Worm (Caenorhabditis elegans) whole organism, late embryonic: ENCODE measurements around the gene hpo-9.

Experiments used
- C08G9.2 ChIP-seq: sonication (generic microtip); optimal IDR thresholded peaks from 2 replicates; lab custom pipeline; 2016; ENCODE audit warnings: mild to moderate bottlenecking, missing genetic modification characterization, moderate library complexity, missing compliant biosample characterization
- ceh-48 ChIP-seq: sonication (generic microtip); optimal IDR thresholded peaks from 2 replicates; lab custom pipeline; 2016; ENCODE audit warnings: missing genetic modification characterization, inconsistent platforms, missing compliant biosample characterization
- dmd-4 ChIP-seq: sonication (generic microtip); optimal IDR thresholded peaks from 2 replicates; lab custom pipeline; 2016; ENCODE audit warnings: borderline replicate concordance, missing genetic modification characterization, missing compliant biosample characterization
- fkh-6 ChIP-seq: sonication (generic microtip); optimal IDR thresholded peaks from 2 replicates; lab custom pipeline; 2016; ENCODE audit warnings: missing genetic modification characterization, missing compliant biosample characterization
- tbx-2 ChIP-seq: sonication (generic microtip); optimal IDR thresholded peaks from 2 replicates; lab custom pipeline; 2016; ENCODE audit warnings: missing genetic modification characterization, missing compliant biosample characterization
- ttx-3 ChIP-seq: sonication (generic microtip); optimal IDR thresholded peaks from 2 replicates; lab custom pipeline; 2016; ENCODE audit warnings: missing genetic modification reagents, missing genetic modification characterization, missing compliant biosample characterization
- unc-3 ChIP-seq, 2 experiments: fragments of 200-800 bp in 1 of 2; sonication (Bioruptor generic) in 1 of 2; sonication (generic microtip) in 1 of 2; conservative IDR thresholded peaks in 1 of 2; optimal IDR thresholded peaks in 1 of 2; 2 replicates each; pipeline versions ENCODE4 v1.3.6 to Lab custom; 2016 to 2022; ENCODE audit warnings: missing compliant biosample characterization in 2 of 2, missing genetic modification characterization in 2 of 2, missing genetic modification reagents in 1 of 2

DNA sequence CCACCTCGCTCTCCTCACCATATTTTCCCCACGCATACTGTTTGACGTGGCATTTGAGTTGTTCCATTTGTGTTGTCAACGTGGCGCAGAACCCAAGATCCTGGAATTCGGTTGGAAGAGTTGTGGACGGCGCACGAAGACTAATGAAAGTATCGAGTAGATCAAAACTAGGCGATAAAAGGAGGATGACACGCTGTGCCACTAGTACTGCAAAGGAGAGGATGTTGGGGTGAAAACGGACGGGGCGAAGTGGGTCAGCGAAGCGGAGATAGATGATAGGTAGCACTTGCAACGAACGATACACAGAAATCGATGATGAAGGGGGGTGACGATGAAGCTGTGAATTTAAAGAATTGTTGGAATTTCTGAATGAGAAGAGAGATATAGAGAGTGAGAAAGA, 10.0 kb upstream of the hpo-9 start, which contains the start of gene C05C8.7:
- TF ChIP-seq tbx-2 (no peak), C08G9.2 (no peak), ceh-48 (no peak), dmd-4 (tag; lab: Kevin White, UChicago) (no peak), ttx-3 (no peak), unc-3 (GFP tag; conservative IDR thresholded peaks at IDR 0.05; lab: Robert Waterston, UW) (no peak), unc-3 (tag; optimal IDR thresholded peaks at IDR 0.05; lab: Kevin White, UChicago) (no peak), fkh-6 (tag; lab: Kevin White, UChicago) (no peak)
